Worm (Caenorhabditis elegans): ENCODE measurements around the gene Y116A8C.469.

DNA sequence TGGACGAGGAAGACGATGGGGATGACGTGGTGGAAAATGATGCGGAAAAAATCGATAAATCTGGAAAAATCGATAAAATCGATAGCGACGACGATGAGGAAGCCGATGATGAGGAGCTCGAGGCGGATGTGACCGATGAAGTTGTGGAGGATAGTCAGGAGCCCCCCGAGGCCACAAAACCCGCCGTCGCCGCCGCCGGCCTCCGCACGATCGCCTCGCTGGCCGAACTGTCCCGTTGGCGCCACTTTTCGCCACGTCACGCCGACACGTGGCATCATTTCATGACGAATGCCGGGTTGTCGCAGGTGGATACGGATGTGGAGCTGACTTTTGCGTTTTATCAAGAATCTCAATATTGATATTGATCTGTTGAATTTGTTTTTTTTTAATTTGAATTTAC lies 44.7 kb upstream of the Y116A8C.469 start:
- TF ChIP-seq egl-18 (GFP tag; IDR thresholded peaks at IDR 0.05) (no peak), nhr-90 (tag; optimal IDR thresholded peaks at IDR 0.05) (no peak), D2030.7 (GFP tag; IDR thresholded peaks at IDR 0.05) (no peak), snpc-1.3 (tag; optimal IDR thresholded peaks at IDR 0.05; ENCODE audit: insufficient read depth) (no peak), madf-3 (GFP tag; IDR thresholded peaks at IDR 0.05) (0 out of 2 replicates have a peak, but pooled peaks have one; percentile 16), Y79H2A.3 (GFP tag; conservative IDR thresholded peaks at IDR 0.05) (no peak), fkh-3 (tag; optimal IDR thresholded peaks at IDR 0.05) (no peak), repo-1 (tag; optimal IDR thresholded peaks at IDR 0.05) (no peak), rec-8 (tag; optimal IDR thresholded peaks at IDR 0.05) (no peak)

Data from whole organism, young adult.